Fruit fly (Drosophila melanogaster): ENCODE results near the gene CG13375.
A peak's percentile ranks its signal among the peaks of the same experiment; 100 is the strongest.

CG13375 gene

dm6 chrX:254690-255089 lies 40.1 kb downstream of the CG13375 start, which contains the start of gene CG42376:
Gene CG42376 (plus strand): TSS chrX:254876.
- TF ChIP-seq usp (GFP tag; optimal IDR thresholded peaks at IDR 0.05) = no peak
- no peak for TF ChIP-seq EcR (GFP tag; optimal IDR thresholded peaks at IDR 0.05)
- TF ChIP-seq psq (optimal IDR thresholded peaks at IDR 0.05) = no peak
- TF ChIP-seq pan (optimal IDR thresholded peaks at IDR 0.05) = no peak
- no peak for TF ChIP-seq CG8478 (optimal IDR thresholded peaks at IDR 0.05)
- TF ChIP-seq Dll (optimal IDR thresholded peaks at IDR 0.05) = no peak

dm6 chrX:247329-247728 lies 47.4 kb downstream of the CG13375 start:
- TF ChIP-seq usp (GFP tag; optimal IDR thresholded peaks at IDR 0.05) (no peak), CG8478 (optimal IDR thresholded peaks at IDR 0.05) (no peak), pan (optimal IDR thresholded peaks at IDR 0.05) (peak; percentile 37), Dll (optimal IDR thresholded peaks at IDR 0.05) (no peak)

dm6 chrX:245802-246201 lies 49.0 kb downstream of the CG13375 start, which contains the start of the genes CG3038 and G9a:
Gene CG3038 (minus strand): TSS chrX:245856.
Gene G9a (plus strand): TSS chrX:245978.
- TF ChIP-seq CG8478 (optimal IDR thresholded peaks at IDR 0.05) (no peak), psq (optimal IDR thresholded peaks at IDR 0.05) (no peak), Dll (optimal IDR thresholded peaks at IDR 0.05) (no peak), usp (GFP tag; optimal IDR thresholded peaks at IDR 0.05) (no peak), EcR (GFP tag; optimal IDR thresholded peaks at IDR 0.05) (no peak), pan (optimal IDR thresholded peaks at IDR 0.05) (no peak)
